Comparison of ENCODE assay signal across 1 fruit fly cellular context in the genomic region with DNA sequence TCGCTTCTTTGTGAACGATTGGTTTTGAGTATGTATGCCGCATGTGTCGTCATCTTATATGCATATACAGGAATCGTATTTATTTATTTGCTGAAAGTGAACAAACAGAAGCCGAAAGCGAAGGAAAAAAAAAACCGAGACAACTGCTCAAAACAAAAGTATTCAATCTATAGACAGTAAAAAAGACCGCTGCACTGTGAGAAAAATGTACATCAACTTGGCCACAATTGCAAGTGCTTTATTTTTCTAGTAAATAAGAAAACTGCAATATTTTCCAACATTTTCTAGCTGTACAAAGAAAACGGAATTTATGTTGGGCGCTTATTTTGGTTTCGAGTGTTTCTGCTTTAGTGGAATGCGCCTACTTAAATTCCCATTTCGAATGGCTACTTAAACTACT.
TF ChIP-seq lines count a peak whose summit lies in the region.

No protein-coding gene starts in this region.

TF ChIP-seq in whole organism, embryonic, 481 proteins besides CTCF, POLR2A, EP300 and RAD21 (continued from another document and continues in another):
- TF ChIP-seq CG2712 (tag; optimal IDR thresholded peaks at IDR 0.05; lab: Kevin White, UChicago) (no peak), Side (GFP tag; optimal IDR thresholded peaks at IDR 0.05; lab: Kevin White, UChicago) (no peak), ranshi (GFP tag; IDR thresholded peaks at IDR 0.05; lab: Robert Waterston, UW) (no peak), shn (GFP tag; optimal IDR thresholded peaks at IDR 0.05; lab: Kevin White, UChicago) (no peak), crol (GFP tag; IDR thresholded peaks at IDR 0.05; lab: Robert Waterston, UW) (no peak), sqz (GFP tag; optimal IDR thresholded peaks at IDR 0.05; lab: Kevin White, UChicago) (no peak), HLHmδ (GFP tag; optimal IDR thresholded peaks at IDR 0.05; lab: Kevin White, UChicago) (no peak), sob (GFP tag; IDR thresholded peaks at IDR 0.05; lab: Robert Waterston, UW) (no peak), Jarid2 (GFP tag; optimal IDR thresholded peaks at IDR 0.05; lab: Kevin White, UChicago) (no peak), CG3726 (GFP tag; IDR thresholded peaks at IDR 0.05; lab: Robert Waterston, UW) (no peak), CG18476 (GFP tag; optimal IDR thresholded peaks at IDR 0.05; lab: Kevin White, UChicago) (no peak), Ets97D (GFP tag; optimal IDR thresholded peaks at IDR 0.05; lab: Kevin White, UChicago) (no peak), Scr (GFP tag; IDR thresholded peaks at IDR 0.05; lab: Robert Waterston, UW; ENCODE audit: partially characterized antibody) (no peak), CG7839 (tag; optimal IDR thresholded peaks at IDR 0.05; lab: Kevin White, UChicago) (peak; percentile 22), CG4707 (GFP tag; optimal IDR thresholded peaks at IDR 0.05; lab: Kevin White, UChicago) (no peak), sc (optimal IDR thresholded peaks at IDR 0.05; lab: Kevin White, UChicago) (no peak), sc (GFP tag; optimal IDR thresholded peaks at IDR 0.05; lab: Kevin White, UChicago) (no peak), chinmo (GFP tag; IDR thresholded peaks at IDR 0.05; lab: Robert Waterston, UW; ENCODE audit: partially characterized antibody) (no peak), CG14667 (GFP tag; IDR thresholded peaks at IDR 0.05; lab: Robert Waterston, UW) (no peak), CG6175 (GFP tag; IDR thresholded peaks at IDR 0.05; lab: Robert Waterston, UW) (no peak), CG15073 (GFP tag; optimal IDR thresholded peaks at IDR 0.05; lab: Kevin White, UChicago) (no peak), CG12391 (tag; optimal IDR thresholded peaks at IDR 0.05; lab: Kevin White, UChicago) (peak; percentile 3), CG4617 (GFP tag; optimal IDR thresholded peaks at IDR 0.05; lab: Kevin White, UChicago; ENCODE audit: borderline replicate concordance) (no peak), B-H2 (GFP tag; optimal IDR thresholded peaks at IDR 0.05; lab: Kevin White, UChicago) (no peak), hkb (optimal IDR thresholded peaks at IDR 0.05; lab: Kevin White, UChicago) (no peak), hkb (GFP tag; IDR thresholded peaks at IDR 0.05; lab: Robert Waterston, UW) (no peak), CG4424 (GFP tag; optimal IDR thresholded peaks at IDR 0.05; lab: Kevin White, UChicago) (peak; percentile 34), crc (GFP tag; optimal IDR thresholded peaks at IDR 0.05; lab: Kevin White, UChicago) (no peak), hth (optimal IDR thresholded peaks at IDR 0.05; lab: Kevin White, UChicago) (no peak), Opbp (GFP tag; IDR thresholded peaks at IDR 0.05; lab: Robert Waterston, UW; ENCODE audit: partially characterized antibody) (no peak), CoRest (tag; optimal IDR thresholded peaks at IDR 0.05; lab: Kevin White, UChicago) (no peak), Ets65A (GFP tag; lab: Kevin White, UChicago) (peak; percentile 61), tup (GFP tag; optimal IDR thresholded peaks at IDR 0.05; lab: Kevin White, UChicago) (no peak), CG16813 (GFP tag; IDR thresholded peaks at IDR 0.05; lab: Robert Waterston, UW; ENCODE audit: partially characterized antibody) (no peak), CG17361 (GFP tag; IDR thresholded peaks at IDR 0.05; lab: Robert Waterston, UW) (0 out of 3 replicates have a peak, but pooled peaks have one; percentile 13), Camta (GFP tag; optimal IDR thresholded peaks at IDR 0.05; lab: Kevin White, UChicago) (no peak), CG13296 (GFP tag; optimal IDR thresholded peaks at IDR 0.05; lab: Kevin White, UChicago) (no peak), E2f2 (GFP tag; IDR thresholded peaks at IDR 0.05; lab: Robert Waterston, UW) (no peak), cg (GFP tag; optimal IDR thresholded peaks at IDR 0.05; lab: Kevin White, UChicago) (no peak), dmrt99B (tag; optimal IDR thresholded peaks at IDR 0.05; lab: Kevin White, UChicago) (peak; percentile 35), CG11085 (GFP tag; IDR thresholded peaks at IDR 0.05; lab: Robert Waterston, UW) (no peak), slbo (GFP tag; IDR thresholded peaks at IDR 0.05; lab: Robert Waterston, UW) (peak; percentile 31; the same call in 1 of the 2 replicates), en (GFP tag; optimal IDR thresholded peaks at IDR 0.05; lab: Kevin White, UChicago) (peak; percentile 10), knrl (GFP tag; IDR thresholded peaks at IDR 0.05; lab: Robert Waterston, UW; ENCODE audit: partially characterized antibody) (no peak), CG9817 (tag; optimal IDR thresholded peaks at IDR 0.05; lab: Kevin White, UChicago) (no peak), aop (GFP tag; IDR thresholded peaks at IDR 0.05; lab: Robert Waterston, UW) (no peak), Hmr (GFP tag; optimal IDR thresholded peaks at IDR 0.05; lab: Kevin White, UChicago) (no peak), CG16863 (GFP tag; optimal IDR thresholded peaks at IDR 0.05; lab: Kevin White, UChicago) (no peak), CG13894 (tag; optimal IDR thresholded peaks at IDR 0.05; lab: Kevin White, UChicago) (no peak), tin (GFP tag; optimal IDR thresholded peaks at IDR 0.05; lab: Kevin White, UChicago) (no peak), schlank (tag; optimal IDR thresholded peaks at IDR 0.05; lab: Kevin White, UChicago) (no peak), Fer2 (tag; optimal IDR thresholded peaks at IDR 0.05; lab: Kevin White, UChicago) (no peak), gt (GFP tag; IDR thresholded peaks at IDR 0.05; lab: Robert Waterston, UW) (no peak), tna (GFP tag; IDR thresholded peaks at IDR 0.05; lab: Robert Waterston, UW; ENCODE audit: partially characterized antibody) (no peak), trem (tag; optimal IDR thresholded peaks at IDR 0.05; lab: Kevin White, UChicago) (no peak), corto (GFP tag; optimal IDR thresholded peaks at IDR 0.05; lab: Kevin White, UChicago) (no peak), CG31441 (GFP tag; IDR thresholded peaks at IDR 0.05; lab: Robert Waterston, UW) (no peak), CG17829 (tag; optimal IDR thresholded peaks at IDR 0.05; lab: Kevin White, UChicago) (no peak), wor (GFP tag; IDR thresholded peaks at IDR 0.05; lab: Robert Waterston, UW) (0 out of 2 replicates have a peak, but pooled peaks have one; percentile 15), h (optimal IDR thresholded peaks at IDR 0.05; lab: Kevin White, UChicago) (no peak), oc (tag; optimal IDR thresholded peaks at IDR 0.05; lab: Kevin White, UChicago) (no peak), Neu2 (GFP tag; optimal IDR thresholded peaks at IDR 0.05; lab: Kevin White, UChicago; ENCODE audit: borderline replicate concordance) (no peak), ap (GFP tag; IDR thresholded peaks at IDR 0.05; lab: Robert Waterston, UW) (no peak), twi (tag; optimal IDR thresholded peaks at IDR 0.05; lab: Kevin White, UChicago) (no peak), Bteb2 (GFP tag; optimal IDR thresholded peaks at IDR 0.05; lab: Kevin White, UChicago) (no peak), tap (tag; optimal IDR thresholded peaks at IDR 0.05; lab: Kevin White, UChicago) (no peak), org-1 (GFP tag; optimal IDR thresholded peaks at IDR 0.05; lab: Kevin White, UChicago) (no peak), CG30431 (GFP tag; optimal IDR thresholded peaks at IDR 0.05; lab: Kevin White, UChicago) (no peak), Dll (GFP tag; IDR thresholded peaks at IDR 0.05; lab: Robert Waterston, UW; ENCODE audit: partially characterized antibody) (no peak), CG12744 (GFP tag; optimal IDR thresholded peaks at IDR 0.05; lab: Kevin White, UChicago) (no peak), Max (GFP tag; optimal IDR thresholded peaks at IDR 0.05; lab: Kevin White, UChicago) (no peak), pum (GFP tag; optimal IDR thresholded peaks at IDR 0.05; lab: Kevin White, UChicago) (no peak), HLH54F (GFP tag; optimal IDR thresholded peaks at IDR 0.05; lab: Kevin White, UChicago) (no peak), kah (GFP tag; optimal IDR thresholded peaks at IDR 0.05; lab: Kevin White, UChicago) (no peak), CG30020 (tag; optimal IDR thresholded peaks at IDR 0.05; lab: Kevin White, UChicago) (no peak), dm (GFP tag; optimal IDR thresholded peaks at IDR 0.05; lab: Kevin White, UChicago) (no peak), CG2120 (GFP tag; optimal IDR thresholded peaks at IDR 0.05; lab: Kevin White, UChicago) (no peak), CG16779 (GFP tag; IDR thresholded peaks at IDR 0.05; lab: Robert Waterston, UW) (no peak), unc-4 (GFP tag; IDR thresholded peaks at IDR 0.05; lab: Robert Waterston, UW; ENCODE audit: partially characterized antibody) (no peak), dpn (GFP tag; optimal IDR thresholded peaks at IDR 0.05; lab: Kevin White, UChicago) (peak in 1 of 2 experiments; percentile 8), slou (GFP tag; optimal IDR thresholded peaks at IDR 0.05; lab: Kevin White, UChicago) (no peak), kni (GFP tag; optimal IDR thresholded peaks at IDR 0.05; lab: Kevin White, UChicago) (no peak), mirr (GFP tag; optimal IDR thresholded peaks at IDR 0.05; lab: Kevin White, UChicago) (no peak), unpg (GFP tag; optimal IDR thresholded peaks at IDR 0.05; lab: Kevin White, UChicago) (peak; percentile 34), CG12769 (tag; optimal IDR thresholded peaks at IDR 0.05; lab: Kevin White, UChicago) (no peak), pzg (GFP tag; optimal IDR thresholded peaks at IDR 0.05; lab: Kevin White, UChicago) (no peak), insv (GFP tag; optimal IDR thresholded peaks at IDR 0.05; lab: Kevin White, UChicago) (peak in 1 of 2 experiments; percentile 29), ken (GFP tag; IDR thresholded peaks at IDR 0.05; lab: Robert Waterston, UW) (no peak), CG34224 (GFP tag; IDR thresholded peaks at IDR 0.05; lab: Robert Waterston, UW; ENCODE audit: partially characterized antibody) (no peak), Dad (GFP tag; optimal IDR thresholded peaks at IDR 0.05; lab: Kevin White, UChicago) (no peak), CG12942 (GFP tag; optimal IDR thresholded peaks at IDR 0.05; lab: Kevin White, UChicago) (no peak), CG8944 (GFP tag; optimal IDR thresholded peaks at IDR 0.05; lab: Kevin White, UChicago) (no peak), YL-1 (GFP tag; optimal IDR thresholded peaks at IDR 0.05; lab: Kevin White, UChicago) (no peak), MTF-1 (GFP tag; optimal IDR thresholded peaks at IDR 0.05; lab: Kevin White, UChicago; ENCODE audit: borderline replicate concordance) (no peak), ab (GFP tag; optimal IDR thresholded peaks at IDR 0.05; lab: Kevin White, UChicago) (no peak), CG10366 (GFP tag; IDR thresholded peaks at IDR 0.05; lab: Robert Waterston, UW) (no peak), CG18262 (tag; optimal IDR thresholded peaks at IDR 0.05; lab: Kevin White, UChicago) (peak; percentile 36), CG9932 (GFP tag; IDR thresholded peaks at IDR 0.05; lab: Robert Waterston, UW) (no peak), CG18011 (GFP tag; optimal IDR thresholded peaks at IDR 0.05; lab: Kevin White, UChicago) (no peak), lbe (GFP tag; optimal IDR thresholded peaks at IDR 0.05; lab: Kevin White, UChicago) (peak; percentile 17), ash1 (GFP tag; optimal IDR thresholded peaks at IDR 0.05; lab: Kevin White, UChicago) (no peak), CG10565 (GFP tag; optimal IDR thresholded peaks at IDR 0.05; lab: Kevin White, UChicago) (no peak), H15 (GFP tag; IDR thresholded peaks at IDR 0.05; lab: Robert Waterston, UW) (0 out of 3 replicates have a peak, but pooled peaks have one; percentile 26), CG11723 (GFP tag; optimal IDR thresholded peaks at IDR 0.05; lab: Kevin White, UChicago) (no peak), HLH4C (GFP tag; IDR thresholded peaks at IDR 0.05; lab: Robert Waterston, UW; ENCODE audit: partially characterized antibody) (no peak), PHDP (tag; optimal IDR thresholded peaks at IDR 0.05; lab: Kevin White, UChicago) (no peak), CG15696 (tag; optimal IDR thresholded peaks at IDR 0.05; lab: Kevin White, UChicago) (no peak), stwl (tag; optimal IDR thresholded peaks at IDR 0.05; lab: Kevin White, UChicago) (no peak), rib (GFP tag; IDR thresholded peaks at IDR 0.05; lab: Robert Waterston, UW) (no peak), CG8388 (GFP tag; optimal IDR thresholded peaks at IDR 0.05; lab: Kevin White, UChicago) (peak; percentile 14), Ptx1 (GFP tag; IDR thresholded peaks at IDR 0.05; lab: Robert Waterston, UW) (peak; percentile 37; the same call in 1 of the 2 replicates), D (optimal IDR thresholded peaks at IDR 0.05; lab: Kevin White, UChicago) (no peak), D (GFP tag; optimal IDR thresholded peaks at IDR 0.05; lab: Kevin White, UChicago) (no peak), CG10654 (GFP tag; optimal IDR thresholded peaks at IDR 0.05; lab: Kevin White, UChicago) (no peak), HmgZ (tag; optimal IDR thresholded peaks at IDR 0.05; lab: Kevin White, UChicago) (no peak), CG10147 (GFP tag; optimal IDR thresholded peaks at IDR 0.05; lab: Kevin White, UChicago) (no peak), Vsx1 (GFP tag; optimal IDR thresholded peaks at IDR 0.05; lab: Kevin White, UChicago) (no peak), CG1792 (GFP tag; optimal IDR thresholded peaks at IDR 0.05; lab: Kevin White, UChicago) (no peak), Usf (GFP tag; optimal IDR thresholded peaks at IDR 0.05; lab: Kevin White, UChicago) (no peak), Lim3 (GFP tag; IDR thresholded peaks at IDR 0.05; lab: Robert Waterston, UW) (no peak), lola (GFP tag; optimal IDR thresholded peaks at IDR 0.05; lab: Kevin White, UChicago) (no peak), Elba2 (GFP tag; optimal IDR thresholded peaks at IDR 0.05; lab: Kevin White, UChicago) (no peak), CG4282 (GFP tag; optimal IDR thresholded peaks at IDR 0.05; lab: Kevin White, UChicago) (no peak), CrebB (tag; optimal IDR thresholded peaks at IDR 0.05; lab: Kevin White, UChicago) (no peak), lmd (GFP tag; IDR thresholded peaks at IDR 0.05; lab: Robert Waterston, UW) (no peak), Dip2 (GFP tag; IDR thresholded peaks at IDR 0.05; lab: Robert Waterston, UW) (no peak), CG17385 (GFP tag; optimal IDR thresholded peaks at IDR 0.05; lab: Kevin White, UChicago) (no peak), CG7745 (tag; optimal IDR thresholded peaks at IDR 0.05; lab: Kevin White, UChicago) (no peak), CG8089 (GFP tag; optimal IDR thresholded peaks at IDR 0.05; lab: Kevin White, UChicago) (no peak), TFAM (GFP tag; optimal IDR thresholded peaks at IDR 0.05; lab: Kevin White, UChicago) (no peak), CG18764 (GFP tag; optimal IDR thresholded peaks at IDR 0.05; lab: Kevin White, UChicago) (no peak), gce (GFP tag; IDR thresholded peaks at IDR 0.05; lab: Robert Waterston, UW) (no peak), CG2116 (GFP tag; optimal IDR thresholded peaks at IDR 0.05; lab: Kevin White, UChicago) (no peak)
